Worm (Caenorhabditis elegans) whole organism, L2 larva: ENCODE data around the gene Y39H10B.2.

Experiments
- C34F6.9 ChIP-seq: fragments of 150-350 bp; optimal IDR thresholded peaks from 2 replicates; lab custom pipeline; 2014; ENCODE audit warnings: missing biosample characterization, missing genetic modification characterization
- F13H6.1 ChIP-seq: sonication (generic microtip); optimal IDR thresholded peaks from 2 replicates; lab custom pipeline; 2016; ENCODE audit warnings: missing genetic modification characterization, missing compliant biosample characterization
- R02D3.7 ChIP-seq: fragments of 150-350 bp; optimal IDR thresholded peaks from 2 replicates; lab custom pipeline; 2014; ENCODE audit warnings: missing biosample characterization, missing genetic modification characterization
- Y55F3AM.14 ChIP-seq: fragments of 200-800 bp; sonication (Bioruptor generic); optimal IDR thresholded peaks from 2 replicates; lab custom pipeline; 2018; ENCODE audit warnings: mild to moderate bottlenecking, missing genetic modification characterization, missing compliant biosample characterization
- ZK546.5 ChIP-seq: sonication (generic microtip); optimal IDR thresholded peaks from 2 replicates; lab custom pipeline; 2017; ENCODE audit warnings: missing biosample characterization, missing genetic modification characterization
- alr-1 ChIP-seq: fragments of 150-350 bp; optimal IDR thresholded peaks from 2 replicates; lab custom pipeline; 2014; ENCODE audit warnings: missing biosample characterization, missing genetic modification characterization
- aly-2 ChIP-seq: fragments of 150-350 bp; optimal IDR thresholded peaks from 2 replicates; lab custom pipeline; 2014; ENCODE audit warnings: missing biosample characterization, missing genetic modification characterization
- ama-1 ChIP-seq: fragments of 150-350 bp; optimal IDR thresholded peaks from 2 replicates; lab custom pipeline; 2018; ENCODE audit warnings: inconsistent platforms
- blmp-1 ChIP-seq: sonication (generic microtip); optimal IDR thresholded peaks from 2 replicates; lab custom pipeline; 2017; ENCODE audit warnings: missing genetic modification characterization, mild to moderate bottlenecking, missing compliant biosample characterization, antibody characterized with exemption, moderate library complexity; ENCODE audit not compliant: insufficient read depth
- ceh-16 ChIP-seq: fragments of 150-350 bp; optimal IDR thresholded peaks from 2 replicates; lab custom pipeline; 2014; ENCODE audit warnings: missing biosample characterization, missing genetic modification characterization
- crh-2 ChIP-seq: sonication (generic microtip); optimal IDR thresholded peaks from 2 replicates; lab custom pipeline; 2017; ENCODE audit warnings: missing biosample characterization, missing genetic modification characterization
- dmd-4 ChIP-seq: sonication (generic microtip); optimal IDR thresholded peaks from 2 replicates; lab custom pipeline; 2017; ENCODE audit warnings: missing biosample characterization, missing genetic modification characterization
- elt-1 ChIP-seq: fragments of 150-350 bp; optimal IDR thresholded peaks from 2 replicates; lab custom pipeline; 2014; ENCODE audit warnings: missing biosample characterization, missing genetic modification characterization
- fos-1 ChIP-seq: fragments of 150-350 bp; optimal IDR thresholded peaks from 2 replicates; lab custom pipeline; 2014; ENCODE audit warnings: missing biosample characterization, missing genetic modification characterization
- gmeb-1 ChIP-seq: fragments of 150-350 bp; optimal IDR thresholded peaks from 2 replicates; lab custom pipeline; 2014; ENCODE audit warnings: missing biosample characterization, missing genetic modification characterization
- lin-11 ChIP-seq: fragments of 150-350 bp; sonication (generic microtip); optimal IDR thresholded peaks from 2 replicates; lab custom pipeline; 2014; ENCODE audit warnings: missing biosample characterization, missing genetic modification characterization, inconsistent platforms, mixed read lengths
- lin-13 ChIP-seq: fragments of 150-350 bp; optimal IDR thresholded peaks from 2 replicates; lab custom pipeline; 2014; ENCODE audit warnings: missing biosample characterization, missing genetic modification reagents, missing genetic modification characterization
- lin-39 ChIP-seq: fragments of 150-350 bp; optimal IDR thresholded peaks from 2 replicates; lab custom pipeline; 2014; ENCODE audit warnings: missing biosample characterization, missing genetic modification reagents, missing genetic modification characterization
- lsy-2 ChIP-seq, 2 experiments: fragments of 150-350 bp in 1 of 2; sonication (generic microtip) in 1 of 2; optimal IDR thresholded peaks; 2 replicates each; lab custom pipeline; 2014 to 2017; ENCODE audit warnings: missing biosample characterization in 2 of 2, missing genetic modification characterization in 2 of 2
- mab-5 ChIP-seq: fragments of 150-350 bp; optimal IDR thresholded peaks from 2 replicates; lab custom pipeline; 2014; ENCODE audit warnings: missing biosample characterization, missing genetic modification characterization
- mbf-1 ChIP-seq: sonication (generic microtip); optimal IDR thresholded peaks from 2 replicates; lab custom pipeline; 2017; ENCODE audit warnings: missing biosample characterization, missing genetic modification characterization
- mdl-1 ChIP-seq, 2 experiments: fragments of 150-350 bp in 1 of 2; sonication (generic microtip) in 1 of 2; optimal IDR thresholded peaks; 2 replicates each; lab custom pipeline; 2017; ENCODE audit warnings: missing biosample characterization in 2 of 2, missing genetic modification characterization in 2 of 2
- nhr-10 ChIP-seq: sonication (generic microtip); optimal IDR thresholded peaks from 2 replicates; lab custom pipeline; 2017; ENCODE audit warnings: missing biosample characterization, missing genetic modification characterization
- nhr-11 ChIP-seq: fragments of 150-350 bp; optimal IDR thresholded peaks from 2 replicates; lab custom pipeline; 2014; ENCODE audit warnings: missing biosample characterization, missing genetic modification characterization
- nhr-129 ChIP-seq: fragments of 150-350 bp; optimal IDR thresholded peaks from 2 replicates; lab custom pipeline; 2014; ENCODE audit warnings: missing biosample characterization, missing genetic modification characterization
- nhr-21 ChIP-seq: fragments of 150-350 bp; optimal IDR thresholded peaks from 2 replicates; lab custom pipeline; 2014; ENCODE audit warnings: missing biosample characterization, missing genetic modification characterization
- nhr-23 ChIP-seq: fragments of 150-350 bp; optimal IDR thresholded peaks from 2 replicates; lab custom pipeline; 2014; ENCODE audit warnings: missing biosample characterization, missing genetic modification reagents, missing genetic modification characterization
- nhr-237 ChIP-seq: fragments of 150-350 bp; optimal IDR thresholded peaks from 2 replicates; lab custom pipeline; 2014; ENCODE audit warnings: missing biosample characterization, missing genetic modification characterization
- nhr-25 ChIP-seq: fragments of 150-350 bp; sonication (generic microtip); optimal IDR thresholded peaks from 3 replicates; lab custom pipeline; 2014; ENCODE audit warnings: missing biosample characterization, missing genetic modification characterization
- nhr-77 ChIP-seq: fragments of 150-350 bp; optimal IDR thresholded peaks from 2 replicates; lab custom pipeline; 2014; ENCODE audit warnings: missing biosample characterization, missing genetic modification characterization
- peb-1 ChIP-seq: fragments of 150-350 bp; optimal IDR thresholded peaks from 2 replicates; lab custom pipeline; 2014; ENCODE audit warnings: missing biosample characterization, missing genetic modification characterization
- sem-4 ChIP-seq: fragments of 150-350 bp; optimal IDR thresholded peaks from 2 replicates; lab custom pipeline; 2014; ENCODE audit warnings: missing biosample characterization, missing genetic modification reagents, missing genetic modification characterization
- sma-3 ChIP-seq: sonication (generic microtip); optimal IDR thresholded peaks from 2 replicates; lab custom pipeline; 2016; ENCODE audit warnings: missing genetic modification reagents, missing genetic modification characterization, missing compliant biosample characterization
- sma-9 ChIP-seq, 2 experiments: fragments of 150-350 bp in 1 of 2; sonication (generic microtip) in 1 of 2; optimal IDR thresholded peaks; 2 replicates each; lab custom pipeline; 2014 to 2016; ENCODE audit warnings: missing genetic modification characterization in 2 of 2, mild to moderate bottlenecking in 1 of 2, missing biosample characterization in 1 of 2, missing compliant biosample characterization in 1 of 2, missing genetic modification reagents in 1 of 2, moderate library complexity in 1 of 2
- unc-39 ChIP-seq: fragments of 150-350 bp; optimal IDR thresholded peaks from 2 replicates; lab custom pipeline; 2014; ENCODE audit warnings: missing biosample characterization, missing genetic modification characterization
- zag-1 ChIP-seq: fragments of 150-350 bp; optimal IDR thresholded peaks from 2 replicates; lab custom pipeline; 2014; ENCODE audit warnings: missing biosample characterization, missing genetic modification characterization
- ztf-11 ChIP-seq: sonication (generic microtip); optimal IDR thresholded peaks from 2 replicates; lab custom pipeline; 2017; ENCODE audit warnings: missing biosample characterization, missing genetic modification characterization
- ztf-4 ChIP-seq: fragments of 150-350 bp; optimal IDR thresholded peaks from 2 replicates; lab custom pipeline; 2014; ENCODE audit warnings: missing biosample characterization, missing genetic modification characterization

The Y39H10B.2 gene

DNA sequence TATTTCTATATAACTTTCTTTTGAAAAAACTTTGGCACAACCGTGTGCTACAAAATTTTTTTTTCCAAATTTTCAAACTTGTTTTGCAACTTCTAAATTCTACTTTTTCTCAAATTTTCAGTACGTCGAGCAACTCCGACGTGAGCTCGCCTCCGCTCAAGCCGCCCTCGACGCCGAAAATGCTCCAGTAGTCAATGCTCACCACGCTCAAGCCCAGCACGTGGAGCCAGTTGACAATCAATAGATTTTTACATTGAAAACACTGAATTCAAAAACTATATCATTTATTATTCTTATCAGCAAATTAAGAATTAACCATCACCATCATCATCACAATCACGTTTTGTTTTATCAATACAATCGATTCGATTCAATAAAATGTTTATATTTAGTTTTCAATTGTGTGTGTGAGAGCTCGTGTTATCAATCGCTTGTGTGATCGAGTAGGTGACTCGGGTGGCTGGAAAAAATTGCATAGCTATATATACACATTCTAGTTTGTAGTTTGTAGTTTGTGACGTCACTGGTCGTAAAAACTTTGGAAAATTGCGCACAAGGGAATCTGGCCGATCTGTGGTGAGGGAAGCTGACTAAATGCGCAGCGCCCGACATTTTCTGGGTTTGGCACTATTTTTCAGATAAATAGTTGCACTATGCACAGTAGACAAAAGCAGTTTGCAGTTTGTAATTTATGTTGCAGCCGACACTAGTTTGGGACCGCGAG lies 34.1 kb upstream of the Y39H10B.2 start (continued):
- TF ChIP-seq mbf-1 (tag; lab: Kevin White, UChicago) (no peak), nhr-11 (no peak), nhr-10 (no peak), nhr-129 (tag; lab: Kevin White, UChicago) (peak; percentile 24), ztf-11 (tag; lab: Kevin White, UChicago) (no peak), nhr-23 (tag; lab: Kevin White, UChicago) (no peak), elt-1 (tag; lab: Kevin White, UChicago) (no peak), C34F6.9 (tag; lab: Kevin White, UChicago) (no peak), ama-1 (lab: Kevin White, UChicago) (peak; percentile 22)

DNA sequence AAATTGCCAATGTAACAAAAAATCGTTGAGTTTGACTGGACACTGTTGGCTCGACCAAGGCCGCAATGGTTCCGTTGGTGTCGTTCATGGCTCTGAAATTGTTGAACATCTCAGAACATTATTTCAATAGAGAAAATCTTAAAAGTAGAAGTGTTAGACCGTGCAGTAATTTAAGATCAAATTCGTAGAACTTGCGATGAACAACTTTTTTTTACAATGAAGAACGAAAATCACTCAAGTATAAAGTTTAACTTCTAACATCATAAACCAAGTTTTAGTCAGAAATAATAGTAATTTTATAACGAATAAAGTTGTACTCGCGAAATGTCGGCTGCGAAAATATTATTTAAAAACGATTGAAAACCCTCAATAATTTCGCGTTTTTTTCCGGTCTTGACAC lies 31.5 kb upstream of the Y39H10B.2 start, which contains the start of gene srx-41:
Gene srx-41, minus strand, starts transcription at position 101 of the 400 bp plus-strand sequence.
- TF ChIP-seq peb-1 (tag; lab: Kevin White, UChicago): no peak
- TF ChIP-seq C34F6.9 (tag; lab: Kevin White, UChicago): no peak
- TF ChIP-seq nhr-21 (tag; lab: Kevin White, UChicago): no peak

ce11 chrV:3639873-3640272 lies 28.7 kb upstream of the Y39H10B.2 start:
- TF ChIP-seq ztf-4 (tag; lab: Kevin White, UChicago) (no peak), fos-1 (tag; lab: Kevin White, UChicago) (no peak), blmp-1 (tag; lab: Kevin White, UChicago) (no peak), nhr-23 (tag; lab: Kevin White, UChicago) (no peak), mab-5 (no peak), nhr-10 (no peak), lsy-2 (tag; optimal IDR thresholded peaks at IDR 0.05; lab: Kevin White, UChicago) (no peak), nhr-77 (tag; lab: Kevin White, UChicago) (no peak), unc-39 (tag; lab: Kevin White, UChicago) (no peak), ZK546.5 (no peak), crh-2 (no peak), Y55F3AM.14 (GFP tag; lab: Kevin White, UChicago) (no peak), zag-1 (tag; lab: Kevin White, UChicago) (no peak), lin-39 (tag; lab: Kevin White, UChicago) (no peak), mbf-1 (tag; lab: Kevin White, UChicago) (no peak), ztf-11 (tag; lab: Kevin White, UChicago) (no peak), sma-3 (no peak)

DNA sequence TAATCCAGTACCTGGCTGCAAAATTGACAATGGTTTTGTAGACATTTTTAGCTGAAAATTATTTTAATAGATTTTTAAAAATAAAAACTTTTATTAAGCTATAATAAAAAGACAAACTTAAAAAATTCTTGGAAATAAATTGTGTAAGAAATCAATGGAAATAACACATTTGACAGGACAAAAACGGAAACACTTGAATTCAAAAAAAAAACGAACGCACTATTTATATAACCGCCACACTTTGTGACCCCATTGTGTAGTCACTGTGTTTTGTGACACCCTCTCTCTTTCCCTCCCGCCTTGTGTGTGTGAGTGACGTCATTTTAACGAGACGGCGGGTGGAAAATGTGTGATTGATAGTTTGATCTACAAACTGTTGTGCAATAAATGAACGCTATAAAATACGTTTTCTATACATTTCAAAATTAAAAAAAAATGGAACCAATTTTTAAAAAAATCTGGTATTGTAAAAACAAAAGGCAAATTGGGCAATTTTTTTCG lies 24.3 kb upstream of the Y39H10B.2 start, which contains the start of gene F59B1.8:
Gene F59B1.8, minus strand, starts transcription at position 51 of the 501 bp plus-strand sequence.
- no peak for TF ChIP-seq ceh-16
- no peak for TF ChIP-seq nhr-77 (tag; lab: Kevin White, UChicago)
- TF ChIP-seq aly-2 (tag; lab: Kevin White, UChicago): no peak
- no peak for TF ChIP-seq mab-5
- TF ChIP-seq unc-39 (tag; lab: Kevin White, UChicago): no peak
- no peak for TF ChIP-seq dmd-4 (tag; lab: Kevin White, UChicago)
- TF ChIP-seq sem-4 (tag; lab: Kevin White, UChicago): peak; percentile 55
- peak; percentile 3 for TF ChIP-seq nhr-21 (tag; lab: Kevin White, UChicago)
- no peak for TF ChIP-seq zag-1 (tag; lab: Kevin White, UChicago)
- no peak for TF ChIP-seq Y55F3AM.14 (GFP tag; lab: Kevin White, UChicago)
- peak in 1 of 2 experiments; percentile 9 for TF ChIP-seq mdl-1 (tag; optimal IDR thresholded peaks at IDR 0.05; lab: Kevin White, UChicago)
- peak; percentile 34 for TF ChIP-seq C34F6.9 (tag; lab: Kevin White, UChicago)
- no peak for TF ChIP-seq ZK546.5
- no peak for TF ChIP-seq blmp-1 (tag; lab: Kevin White, UChicago)
- peak; percentile 68 for TF ChIP-seq nhr-129 (tag; lab: Kevin White, UChicago)
- TF ChIP-seq crh-2: peak; percentile 25
- TF ChIP-seq elt-1 (tag; lab: Kevin White, UChicago): no peak
- TF ChIP-seq R02D3.7 (tag; lab: Kevin White, UChicago): no peak
- TF ChIP-seq lsy-2 (tag; optimal IDR thresholded peaks at IDR 0.05; lab: Kevin White, UChicago): peak in 1 of 2 experiments; percentile 49
- TF ChIP-seq gmeb-1: peak; percentile 66
- TF ChIP-seq lin-13 (GFP tag; lab: Kevin White, UChicago): no peak
- no peak for TF ChIP-seq nhr-10
- TF ChIP-seq lin-11 (tag; lab: Kevin White, UChicago): no peak
- peak; percentile 91 for TF ChIP-seq fos-1 (tag; lab: Kevin White, UChicago)
- no peak for TF ChIP-seq alr-1 (tag; lab: Kevin White, UChicago)
- TF ChIP-seq F13H6.1: peak; percentile 78
- TF ChIP-seq nhr-237 (tag; lab: Kevin White, UChicago): no peak
- TF ChIP-seq nhr-25 (tag; lab: Kevin White, UChicago): peak; percentile 72
- peak; percentile 97 for TF ChIP-seq sma-9 (GFP tag; optimal IDR thresholded peaks at IDR 0.05; lab: Kevin White, UChicago)
- no peak for TF ChIP-seq sma-9 (tag; optimal IDR thresholded peaks at IDR 0.05; lab: Kevin White, UChicago)
- peak; percentile 58 for TF ChIP-seq sma-3
- TF ChIP-seq nhr-11: no peak
- no peak for TF ChIP-seq peb-1 (tag; lab: Kevin White, UChicago)
